Worm (Caenorhabditis elegans) whole organism, L2 larva: ENCODE data around the gene set-12.

ENCODE experiments used
- F13H6.1 ChIP-seq: sonication (generic microtip); optimal IDR thresholded peaks from 2 replicates; lab custom pipeline; 2016; ENCODE audit warnings: missing genetic modification characterization, missing compliant biosample characterization
- R02D3.7 ChIP-seq: fragments of 150-350 bp; optimal IDR thresholded peaks from 2 replicates; lab custom pipeline; 2014; ENCODE audit warnings: missing biosample characterization, missing genetic modification characterization
- Y55F3AM.14 ChIP-seq: fragments of 200-800 bp; sonication (Bioruptor generic); optimal IDR thresholded peaks from 2 replicates; lab custom pipeline; 2018; ENCODE audit warnings: mild to moderate bottlenecking, missing genetic modification characterization, missing compliant biosample characterization
- ZK546.5 ChIP-seq: sonication (generic microtip); optimal IDR thresholded peaks from 2 replicates; lab custom pipeline; 2017; ENCODE audit warnings: missing biosample characterization, missing genetic modification characterization
- alr-1 ChIP-seq: fragments of 150-350 bp; optimal IDR thresholded peaks from 2 replicates; lab custom pipeline; 2014; ENCODE audit warnings: missing biosample characterization, missing genetic modification characterization
- aly-2 ChIP-seq: fragments of 150-350 bp; optimal IDR thresholded peaks from 2 replicates; lab custom pipeline; 2014; ENCODE audit warnings: missing biosample characterization, missing genetic modification characterization
- ama-1 ChIP-seq: fragments of 150-350 bp; optimal IDR thresholded peaks from 2 replicates; lab custom pipeline; 2018; ENCODE audit warnings: inconsistent platforms
- blmp-1 ChIP-seq: sonication (generic microtip); optimal IDR thresholded peaks from 2 replicates; lab custom pipeline; 2017; ENCODE audit warnings: missing genetic modification characterization, mild to moderate bottlenecking, missing compliant biosample characterization, antibody characterized with exemption, moderate library complexity; ENCODE audit not compliant: insufficient read depth
- crh-2 ChIP-seq: sonication (generic microtip); optimal IDR thresholded peaks from 2 replicates; lab custom pipeline; 2017; ENCODE audit warnings: missing biosample characterization, missing genetic modification characterization
- egl-27 ChIP-seq: sonication (generic microtip); optimal IDR thresholded peaks from 3 replicates; lab custom pipeline; 2017; ENCODE audit warnings: missing biosample characterization, missing genetic modification reagents, missing genetic modification characterization
- elt-1 ChIP-seq: fragments of 150-350 bp; optimal IDR thresholded peaks from 2 replicates; lab custom pipeline; 2014; ENCODE audit warnings: missing biosample characterization, missing genetic modification characterization
- fos-1 ChIP-seq: fragments of 150-350 bp; optimal IDR thresholded peaks from 2 replicates; lab custom pipeline; 2014; ENCODE audit warnings: missing biosample characterization, missing genetic modification characterization
- gmeb-1 ChIP-seq: fragments of 150-350 bp; optimal IDR thresholded peaks from 2 replicates; lab custom pipeline; 2014; ENCODE audit warnings: missing biosample characterization, missing genetic modification characterization
- lin-11 ChIP-seq: fragments of 150-350 bp; sonication (generic microtip); optimal IDR thresholded peaks from 2 replicates; lab custom pipeline; 2014; ENCODE audit warnings: missing biosample characterization, missing genetic modification characterization, inconsistent platforms, mixed read lengths
- lin-13 ChIP-seq: fragments of 150-350 bp; optimal IDR thresholded peaks from 2 replicates; lab custom pipeline; 2014; ENCODE audit warnings: missing biosample characterization, missing genetic modification reagents, missing genetic modification characterization
- lin-39 ChIP-seq: fragments of 150-350 bp; optimal IDR thresholded peaks from 2 replicates; lab custom pipeline; 2014; ENCODE audit warnings: missing biosample characterization, missing genetic modification reagents, missing genetic modification characterization
- mab-5 ChIP-seq: fragments of 150-350 bp; optimal IDR thresholded peaks from 2 replicates; lab custom pipeline; 2014; ENCODE audit warnings: missing biosample characterization, missing genetic modification characterization
- mdl-1 ChIP-seq, 2 experiments: fragments of 150-350 bp in 1 of 2; sonication (generic microtip) in 1 of 2; optimal IDR thresholded peaks; 2 replicates each; lab custom pipeline; 2017; ENCODE audit warnings: missing biosample characterization in 2 of 2, missing genetic modification characterization in 2 of 2
- nhr-10 ChIP-seq: sonication (generic microtip); optimal IDR thresholded peaks from 2 replicates; lab custom pipeline; 2017; ENCODE audit warnings: missing biosample characterization, missing genetic modification characterization
- nhr-237 ChIP-seq: fragments of 150-350 bp; optimal IDR thresholded peaks from 2 replicates; lab custom pipeline; 2014; ENCODE audit warnings: missing biosample characterization, missing genetic modification characterization
- nhr-6 ChIP-seq: fragments of 150-350 bp; optimal IDR thresholded peaks from 2 replicates; lab custom pipeline; 2014; ENCODE audit warnings: missing biosample characterization, missing genetic modification characterization
- nhr-77 ChIP-seq: fragments of 150-350 bp; optimal IDR thresholded peaks from 2 replicates; lab custom pipeline; 2014; ENCODE audit warnings: missing biosample characterization, missing genetic modification characterization
- skn-1 ChIP-seq: sonication (generic microtip); optimal IDR thresholded peaks from 2 replicates; lab custom pipeline; 2017; ENCODE audit warnings: missing biosample characterization, missing genetic modification characterization
- sma-3 ChIP-seq: sonication (generic microtip); optimal IDR thresholded peaks from 2 replicates; lab custom pipeline; 2016; ENCODE audit warnings: missing genetic modification reagents, missing genetic modification characterization, missing compliant biosample characterization
- sma-9 ChIP-seq, 2 experiments: fragments of 150-350 bp in 1 of 2; sonication (generic microtip) in 1 of 2; optimal IDR thresholded peaks; 2 replicates each; lab custom pipeline; 2014 to 2016; ENCODE audit warnings: missing genetic modification characterization in 2 of 2, mild to moderate bottlenecking in 1 of 2, missing biosample characterization in 1 of 2, missing compliant biosample characterization in 1 of 2, missing genetic modification reagents in 1 of 2, moderate library complexity in 1 of 2
- snpc-4 ChIP-seq: fragments of 150-350 bp; optimal IDR thresholded peaks from 2 replicates; lab custom pipeline; 2014; ENCODE audit warnings: missing biosample characterization, missing genetic modification characterization
- unc-39 ChIP-seq: fragments of 150-350 bp; optimal IDR thresholded peaks from 2 replicates; lab custom pipeline; 2014; ENCODE audit warnings: missing biosample characterization, missing genetic modification characterization
- unc-55 ChIP-seq: fragments of 150-350 bp; sonication (generic microtip); optimal IDR thresholded peaks from 3 replicates; lab custom pipeline; 2014; ENCODE audit warnings: missing biosample characterization, missing genetic modification reagents, missing genetic modification characterization
- zag-1 ChIP-seq: fragments of 150-350 bp; optimal IDR thresholded peaks from 2 replicates; lab custom pipeline; 2014; ENCODE audit warnings: missing biosample characterization, missing genetic modification characterization
- ztf-1 ChIP-seq: fragments of 200-800 bp; sonication (Bioruptor generic); conservative IDR thresholded peaks from 2 replicates; pipeline ENCODE4 v1.3.6; 2022; ENCODE audit warnings: missing genetic modification characterization, missing compliant biosample characterization
- ztf-11 ChIP-seq: sonication (generic microtip); optimal IDR thresholded peaks from 2 replicates; lab custom pipeline; 2017; ENCODE audit warnings: missing biosample characterization, missing genetic modification characterization

The set-12 gene

ce11 chrX:7712887-7713286 lies 23.2 kb downstream of the set-12 start:
- TF ChIP-seq snpc-4 (tag; lab: Kevin White, UChicago) (no peak), unc-55 (GFP tag; lab: Kevin White, UChicago) (peak; percentile 17), nhr-6 (tag; lab: Kevin White, UChicago) (no peak), egl-27 (no peak), lin-39 (peak; percentile 6), aly-2 (no peak)

ce11 chrX:7710643-7711042 lies 25.4 kb downstream of the set-12 start, which contains the start of gene K09F5.4:
K09F5.4 (minus strand) TSS chrX:7710743.
- TF ChIP-seq ztf-11 (tag; lab: Kevin White, UChicago) (no peak), nhr-237 (tag; lab: Kevin White, UChicago) (no peak), mab-5 (tag; lab: Kevin White, UChicago) (no peak), F13H6.1 (tag; lab: Kevin White, UChicago) (no peak), sma-9 (GFP tag; optimal IDR thresholded peaks at IDR 0.05; lab: Kevin White, UChicago) (no peak), sma-9 (tag; optimal IDR thresholded peaks at IDR 0.05; lab: Kevin White, UChicago) (no peak), crh-2 (tag; lab: Kevin White, UChicago) (no peak), gmeb-1 (tag; lab: Kevin White, UChicago) (no peak), zag-1 (tag; lab: Kevin White, UChicago) (no peak), unc-55 (GFP tag; lab: Kevin White, UChicago) (no peak), lin-11 (tag; lab: Kevin White, UChicago) (no peak)

ce11 chrX:7710187-7710586 lies 25.9 kb downstream of the set-12 start:
- TF ChIP-seq mdl-1 (tag; optimal IDR thresholded peaks at IDR 0.05; lab: Kevin White, UChicago) = no peak
- TF ChIP-seq Y55F3AM.14 (GFP tag; lab: Kevin White, UChicago) = peak; percentile 2
- no peak for TF ChIP-seq ama-1 (lab: Kevin White, UChicago)
- no peak for TF ChIP-seq zag-1 (tag; lab: Kevin White, UChicago)
- no peak for TF ChIP-seq gmeb-1 (tag; lab: Kevin White, UChicago)

ce11 chrX:7707031-7707430 lies 29.0 kb downstream of the set-12 start, which contains the start of gene kvs-1:
kvs-1 (minus strand) TSS chrX:7707131.
- no peak for TF ChIP-seq egl-27
- TF ChIP-seq sma-9 (GFP tag; optimal IDR thresholded peaks at IDR 0.05; lab: Kevin White, UChicago) = no peak
- TF ChIP-seq sma-9 (tag; optimal IDR thresholded peaks at IDR 0.05; lab: Kevin White, UChicago) = no peak
- TF ChIP-seq elt-1 (tag; lab: Kevin White, UChicago) = no peak
- no peak for TF ChIP-seq R02D3.7 (tag; lab: Kevin White, UChicago)
- TF ChIP-seq lin-11 (tag; lab: Kevin White, UChicago) = no peak
- no peak for TF ChIP-seq nhr-6 (tag; lab: Kevin White, UChicago)
- no peak for TF ChIP-seq nhr-10 (tag; lab: Kevin White, UChicago)
- no peak for TF ChIP-seq unc-39
- no peak for TF ChIP-seq skn-1 (tag; lab: Kevin White, UChicago)
- no peak for TF ChIP-seq ztf-1
- no peak for TF ChIP-seq ZK546.5 (tag; lab: Kevin White, UChicago)
- TF ChIP-seq sma-3 = no peak
- no peak for TF ChIP-seq crh-2 (tag; lab: Kevin White, UChicago)
- no peak for TF ChIP-seq fos-1 (tag; lab: Kevin White, UChicago)
- TF ChIP-seq ztf-11 (tag; lab: Kevin White, UChicago) = no peak

ce11 chrX:7703863-7704262 lies 32.2 kb downstream of the set-12 start:
- TF ChIP-seq snpc-4 (tag; lab: Kevin White, UChicago) (no peak), R02D3.7 (tag; lab: Kevin White, UChicago) (no peak), fos-1 (tag; lab: Kevin White, UChicago) (no peak), alr-1 (tag; lab: Kevin White, UChicago) (no peak), F13H6.1 (tag; lab: Kevin White, UChicago) (no peak), mab-5 (tag; lab: Kevin White, UChicago) (no peak), lin-13 (GFP tag; lab: Kevin White, UChicago) (no peak), unc-55 (GFP tag; lab: Kevin White, UChicago) (no peak), nhr-237 (tag; lab: Kevin White, UChicago) (no peak), blmp-1 (tag; lab: Kevin White, UChicago) (no peak), lin-11 (tag; lab: Kevin White, UChicago) (no peak), nhr-77 (tag; lab: Kevin White, UChicago) (no peak), mdl-1 (tag; optimal IDR thresholded peaks at IDR 0.05; lab: Kevin White, UChicago) (no peak), gmeb-1 (tag; lab: Kevin White, UChicago) (no peak)
